Worm (Caenorhabditis elegans) whole organism, mixed stage, embryonic: Measurements from ENCODE around the gene irld-51.
A peak's percentile ranks its signal among the peaks of the same experiment; 100 is the strongest.

Experiments used
- M03D4.4 ChIP-seq: sonication (generic microtip); optimal IDR thresholded peaks from 2 replicates; lab custom pipeline; 2017; ENCODE audit warnings: mild to moderate bottlenecking, missing genetic modification characterization, missing compliant biosample characterization
- bed-3 ChIP-seq: fragments of 200-800 bp; sonication (Bioruptor generic); optimal IDR thresholded peaks from 3 replicates; lab custom pipeline; 2018; ENCODE audit warnings: mild to moderate bottlenecking, missing genetic modification characterization, moderate library complexity, missing compliant biosample characterization
- blmp-1 ChIP-seq: fragments of 150-350 bp; optimal IDR thresholded peaks from 2 replicates; lab custom pipeline; 2014; ENCODE audit warnings: missing biosample characterization, missing genetic modification characterization
- ceh-39 ChIP-seq: fragments of 150-350 bp; optimal IDR thresholded peaks from 2 replicates; lab custom pipeline; 2014; ENCODE audit warnings: missing biosample characterization, missing genetic modification characterization
- ceh-83 ChIP-seq: fragments of 200-800 bp; sonication (Bioruptor generic); optimal IDR thresholded peaks from 2 replicates; lab custom pipeline; 2018; ENCODE audit warnings: mild to moderate bottlenecking, missing genetic modification characterization, missing compliant biosample characterization
- cnd-1 ChIP-seq: fragments of 200-800 bp; sonication (Bioruptor generic); optimal IDR thresholded peaks from 2 replicates; lab custom pipeline; 2018; ENCODE audit warnings: mild to moderate bottlenecking, missing genetic modification characterization, missing compliant biosample characterization
- drap-1 ChIP-seq: fragments of 200-800 bp; sonication (Bioruptor generic); optimal IDR thresholded peaks from 3 replicates; lab custom pipeline; 2018; ENCODE audit warnings: mild to moderate bottlenecking, missing genetic modification characterization, missing compliant biosample characterization
- elt-1 ChIP-seq: sonication (generic microtip); optimal IDR thresholded peaks from 2 replicates; lab custom pipeline; 2017; ENCODE audit warnings: missing genetic modification characterization, mild to moderate bottlenecking, missing compliant biosample characterization, antibody characterized with exemption, moderate library complexity, borderline replicate concordance; ENCODE audit not compliant: insufficient read depth
- elt-3 ChIP-seq: fragments of 150-350 bp; optimal IDR thresholded peaks from 2 replicates; lab custom pipeline; 2014; ENCODE audit warnings: missing biosample characterization, missing genetic modification characterization
- flh-1 ChIP-seq: fragments of 200-800 bp; sonication (Bioruptor generic); optimal IDR thresholded peaks from 2 replicates; lab custom pipeline; 2018; ENCODE audit warnings: mild to moderate bottlenecking, missing genetic modification characterization, moderate library complexity, missing compliant biosample characterization
- hlh-1 ChIP-seq: fragments of 150-350 bp; optimal IDR thresholded peaks from 2 replicates; lab custom pipeline; 2014; ENCODE audit warnings: missing biosample characterization, missing genetic modification reagents, missing genetic modification characterization
- lin-13 ChIP-seq: fragments of 150-350 bp; optimal IDR thresholded peaks from 2 replicates; lab custom pipeline; 2014; ENCODE audit warnings: missing biosample characterization, missing genetic modification characterization
- lin-32 ChIP-seq: fragments of 200-800 bp; sonication (Bioruptor generic); optimal IDR thresholded peaks from 2 replicates; lab custom pipeline; 2018; ENCODE audit warnings: mild to moderate bottlenecking, missing genetic modification characterization, missing compliant biosample characterization
- lsy-2 ChIP-seq: fragments of 150-350 bp; optimal IDR thresholded peaks from 2 replicates; lab custom pipeline; 2014; ENCODE audit warnings: missing biosample characterization, missing genetic modification characterization
- mab-5 ChIP-seq: fragments of 150-350 bp; optimal IDR thresholded peaks from 2 replicates; lab custom pipeline; 2014; ENCODE audit warnings: missing biosample characterization, missing genetic modification characterization
- mep-1 ChIP-seq: fragments of 150-350 bp; optimal IDR thresholded peaks from 2 replicates; lab custom pipeline; 2017; ENCODE audit warnings: missing biosample characterization, missing genetic modification reagents, missing genetic modification characterization, inconsistent platforms
- mls-2 ChIP-seq: sonication (generic microtip); optimal IDR thresholded peaks from 2 replicates; lab custom pipeline; 2016; ENCODE audit warnings: mild to moderate bottlenecking, missing genetic modification characterization, moderate library complexity, missing compliant biosample characterization
- nhr-12 ChIP-seq: fragments of 150-350 bp; optimal IDR thresholded peaks from 2 replicates; lab custom pipeline; 2014; ENCODE audit warnings: missing biosample characterization, missing genetic modification characterization
- nhr-2 ChIP-seq: fragments of 150-350 bp; optimal IDR thresholded peaks from 2 replicates; lab custom pipeline; 2014; ENCODE audit warnings: missing biosample characterization, missing genetic modification characterization
- nhr-237 ChIP-seq: fragments of 150-350 bp; optimal IDR thresholded peaks from 2 replicates; lab custom pipeline; 2014; ENCODE audit warnings: missing biosample characterization, missing genetic modification characterization
- nhr-28 ChIP-seq: fragments of 150-350 bp; optimal IDR thresholded peaks from 2 replicates; lab custom pipeline; 2014; ENCODE audit warnings: missing biosample characterization, missing genetic modification characterization
- nhr-76 ChIP-seq: sonication (generic microtip); optimal IDR thresholded peaks from 2 replicates; lab custom pipeline; 2017; ENCODE audit warnings: missing biosample characterization, missing genetic modification characterization
- pha-4 ChIP-seq: fragments of 150-350 bp; optimal IDR thresholded peaks from 2 replicates; lab custom pipeline; 2018; ENCODE audit warnings: missing biosample characterization, missing genetic modification reagents, missing genetic modification characterization
- sem-2 ChIP-seq: fragments of 200-800 bp; sonication (Bioruptor generic); optimal IDR thresholded peaks from 2 replicates; lab custom pipeline; 2018; ENCODE audit warnings: mild to moderate bottlenecking, missing genetic modification characterization, missing compliant biosample characterization
- sptf-1 ChIP-seq: sonication (generic microtip); optimal IDR thresholded peaks from 2 replicates; lab custom pipeline; 2017; ENCODE audit warnings: mild to moderate bottlenecking, missing genetic modification characterization, moderate library complexity, missing compliant biosample characterization
- tbx-8 ChIP-seq: fragments of 200-800 bp; sonication (Bioruptor generic); optimal IDR thresholded peaks from 2 replicates; lab custom pipeline; 2018; ENCODE audit warnings: mild to moderate bottlenecking, missing genetic modification characterization, moderate library complexity, missing compliant biosample characterization
- unc-120 ChIP-seq: sonication (generic microtip); optimal IDR thresholded peaks from 2 replicates; lab custom pipeline; 2017; ENCODE audit warnings: missing genetic modification characterization, missing compliant biosample characterization; ENCODE audit not compliant: poor library complexity, severe bottlenecking
- unc-62 ChIP-seq: fragments of 150-350 bp; optimal IDR thresholded peaks from 2 replicates; lab custom pipeline; 2014; ENCODE audit warnings: missing biosample characterization, missing genetic modification reagents, missing genetic modification characterization
- zip-8 ChIP-seq: fragments of 150-350 bp; optimal IDR thresholded peaks from 2 replicates; lab custom pipeline; 2014; ENCODE audit warnings: missing biosample characterization, missing genetic modification characterization
- ztf-11 ChIP-seq: fragments of 150-350 bp; optimal IDR thresholded peaks from 2 replicates; lab custom pipeline; 2014; ENCODE audit warnings: missing biosample characterization, missing genetic modification characterization

irld-51 gene

ce11 chrII:2967064-2967463 lies 14.5 kb upstream of the irld-51 start:
- TF ChIP-seq flh-1 (GFP tag; lab: Kevin White, UChicago) (no peak), nhr-237 (no peak), nhr-76 (tag; lab: Kevin White, UChicago) (no peak), hlh-1 (no peak), bed-3 (GFP tag; lab: Kevin White, UChicago) (no peak), ceh-83 (GFP tag; lab: Kevin White, UChicago) (no peak), mep-1 (tag; lab: Kevin White, UChicago) (no peak), M03D4.4 (tag; lab: Kevin White, UChicago) (no peak)

DNA sequence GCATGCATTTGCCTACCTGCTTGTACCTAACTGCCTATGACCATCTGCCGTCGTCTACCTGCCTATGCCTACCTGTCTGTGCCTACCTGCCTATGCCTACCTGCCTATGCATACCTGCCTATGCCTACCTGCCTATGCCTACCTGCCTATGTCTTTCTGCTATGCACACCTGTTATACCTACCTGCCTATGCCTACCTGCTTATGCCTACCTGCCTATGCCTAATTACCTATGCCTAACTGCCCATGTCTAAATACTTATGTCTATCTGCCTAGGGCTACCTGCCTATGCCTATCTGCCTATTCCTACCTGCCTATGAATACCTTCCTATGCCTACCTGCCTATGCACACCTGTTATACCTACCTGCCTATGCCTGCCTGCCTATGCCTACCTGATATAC lies 13.8 kb upstream of the irld-51 start:
- no peak for TF ChIP-seq nhr-76 (tag; lab: Kevin White, UChicago)
- no peak for TF ChIP-seq sptf-1 (tag; lab: Kevin White, UChicago)
- TF ChIP-seq nhr-2 (tag; lab: Kevin White, UChicago): no peak
- no peak for TF ChIP-seq drap-1 (GFP tag; lab: Kevin White, UChicago)
- TF ChIP-seq elt-3 (tag; lab: Kevin White, UChicago): no peak
- TF ChIP-seq lin-13 (tag; lab: Kevin White, UChicago): no peak
- no peak for TF ChIP-seq flh-1 (GFP tag; lab: Kevin White, UChicago)
- TF ChIP-seq ceh-39 (tag; lab: Kevin White, UChicago): no peak
- no peak for TF ChIP-seq bed-3 (GFP tag; lab: Kevin White, UChicago)
- TF ChIP-seq, all 35 proteins: peak for 0

DNA sequence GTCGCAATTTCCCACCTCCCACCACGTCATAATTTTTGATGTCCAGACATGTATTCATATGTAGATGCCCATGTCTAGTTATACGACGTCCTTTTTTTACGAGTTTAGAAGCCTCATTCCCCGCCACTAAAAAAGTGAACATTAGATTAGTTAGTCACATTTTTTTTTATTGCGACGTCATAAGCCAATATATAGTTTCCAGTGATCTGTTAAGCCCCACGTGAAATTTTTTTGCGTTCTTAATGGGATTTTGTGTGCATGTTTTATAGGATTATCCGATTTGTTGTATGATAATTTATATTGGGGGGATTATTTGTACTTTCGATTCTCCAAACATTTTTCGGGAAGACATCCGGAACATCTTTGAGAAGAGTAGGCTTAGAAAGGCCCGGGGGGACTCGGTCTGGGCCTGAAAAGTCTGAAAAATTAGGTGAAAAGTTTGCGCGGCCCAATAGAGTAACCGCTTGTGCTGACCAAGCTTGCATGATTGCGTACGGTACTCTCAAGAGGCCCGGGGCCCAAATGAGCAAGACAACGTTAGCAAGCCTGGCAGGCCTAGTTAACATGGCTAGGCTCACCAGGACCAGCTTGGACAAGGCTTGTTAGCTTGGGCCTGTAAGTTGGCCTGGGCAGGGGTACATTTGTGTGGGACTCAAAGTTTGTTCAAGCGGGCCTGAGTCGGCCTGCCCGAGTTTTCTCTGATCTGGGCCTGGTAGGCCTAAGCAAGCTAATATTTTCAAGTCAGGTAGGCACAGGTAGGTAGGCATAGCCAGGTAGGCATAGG lies 12.9 kb upstream of the irld-51 start:
- TF ChIP-seq unc-62 (GFP tag; lab: Kevin White, UChicago) (no peak), nhr-28 (tag; lab: Kevin White, UChicago) (no peak), ceh-83 (GFP tag; lab: Kevin White, UChicago) (no peak), mep-1 (tag; lab: Kevin White, UChicago) (no peak), pha-4 (tag; lab: Kevin White, UChicago) (no peak), sem-2 (GFP tag; lab: Kevin White, UChicago) (no peak), hlh-1 (no peak), lin-32 (GFP tag; lab: Kevin White, UChicago) (no peak), nhr-237 (no peak), elt-1 (tag; lab: Kevin White, UChicago) (no peak), cnd-1 (tag; lab: Kevin White, UChicago) (no peak), bed-3 (GFP tag; lab: Kevin White, UChicago) (no peak), ztf-11 (tag; lab: Kevin White, UChicago) (no peak), ceh-39 (tag; lab: Kevin White, UChicago) (no peak), nhr-12 (tag; lab: Kevin White, UChicago) (no peak)

DNA sequence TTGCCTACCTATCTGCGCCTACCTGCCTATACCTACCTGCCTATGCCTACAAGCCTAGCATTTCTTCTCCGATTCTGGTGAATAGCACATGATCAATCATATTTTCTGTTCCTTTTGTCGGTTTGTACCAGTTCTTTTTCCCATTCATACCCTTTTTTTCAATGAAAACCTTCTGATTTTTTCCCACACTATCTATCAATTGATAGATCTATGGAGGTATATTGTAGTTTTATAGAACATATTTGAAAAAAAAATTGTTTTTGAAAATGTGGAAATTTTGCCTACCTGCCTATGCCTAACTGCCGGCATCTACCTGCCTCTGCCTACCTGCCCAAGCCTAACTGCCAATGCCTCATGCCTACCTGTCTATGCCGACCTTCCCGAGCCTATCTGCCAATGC lies 11.1 kb upstream of the irld-51 start:
- TF ChIP-seq elt-1 (tag; lab: Kevin White, UChicago): no peak

ce11 chrII:2962531-2963164 lies 10.1 kb upstream of the irld-51 start:
- no peak for TF ChIP-seq drap-1 (GFP tag; lab: Kevin White, UChicago)
- TF ChIP-seq lin-13 (tag; lab: Kevin White, UChicago): no peak
- no peak for TF ChIP-seq mep-1 (tag; lab: Kevin White, UChicago)
- peak; percentile 77 for TF ChIP-seq zip-8
- no peak for TF ChIP-seq hlh-1

DNA sequence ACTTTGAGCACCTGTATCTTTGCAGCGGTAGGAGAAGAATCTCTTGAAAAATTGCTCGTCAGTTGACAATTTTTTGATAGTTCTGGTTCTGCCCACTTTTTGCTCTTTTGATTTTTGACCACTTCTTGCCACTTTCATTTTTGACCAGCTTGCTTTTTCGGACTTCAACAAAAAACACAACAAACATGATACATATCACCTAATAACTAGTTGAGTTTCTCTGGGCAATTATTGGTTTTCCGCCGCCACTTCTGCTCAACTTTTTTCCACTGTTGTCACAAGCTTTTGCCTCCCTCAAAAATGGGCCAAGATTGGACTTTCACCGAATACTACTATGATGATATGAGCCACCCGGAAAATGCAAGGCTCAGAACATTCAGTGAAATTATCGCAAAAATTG lies 5.8 kb upstream of the irld-51 start, which contains the start of gene srw-60:
TSS of gene srw-60 (plus strand) at position 301 of the 400 bp plus-strand sequence.
- TF ChIP-seq lin-32 (GFP tag; lab: Kevin White, UChicago) (no peak), nhr-76 (tag; lab: Kevin White, UChicago) (no peak), flh-1 (GFP tag; lab: Kevin White, UChicago) (no peak), bed-3 (GFP tag; lab: Kevin White, UChicago) (no peak), unc-120 (no peak), lin-13 (tag; lab: Kevin White, UChicago) (no peak), mab-5 (tag; lab: Kevin White, UChicago) (no peak), nhr-2 (tag; lab: Kevin White, UChicago) (no peak), cnd-1 (tag; lab: Kevin White, UChicago) (no peak), lsy-2 (no peak), tbx-8 (GFP tag; lab: Kevin White, UChicago) (no peak), pha-4 (tag; lab: Kevin White, UChicago) (no peak), mls-2 (tag; lab: Kevin White, UChicago) (no peak), blmp-1 (tag; lab: Kevin White, UChicago) (no peak), ceh-83 (GFP tag; lab: Kevin White, UChicago) (no peak), unc-62 (GFP tag; lab: Kevin White, UChicago) (no peak), zip-8 (no peak)
